Worm (Caenorhabditis elegans): ENCODE measurements around the gene AH10.2.

The AH10.2 gene

ce11 chrV:14167629-14168028 is 11.1 kb downstream of the AH10.2 start, which contains the start of gene ocam-1:
Gene ocam-1 (minus strand): TSS chrV:14167729.
- no peak for TF ChIP-seq skn-1 (tag; optimal IDR thresholded peaks at IDR 0.05)
- TF ChIP-seq pqm-1 (tag; optimal IDR thresholded peaks at IDR 0.05) = no peak
- no peak for TF ChIP-seq ztf-11 (tag; optimal IDR thresholded peaks at IDR 0.05)
- TF ChIP-seq nhr-28 (tag; optimal IDR thresholded peaks at IDR 0.05) = no peak
- TF ChIP-seq nhr-25 (tag; optimal IDR thresholded peaks at IDR 0.05) = no peak
- TF ChIP-seq nhr-77 (tag; optimal IDR thresholded peaks at IDR 0.05) = no peak
- TF ChIP-seq lin-39 (tag; optimal IDR thresholded peaks at IDR 0.05) = no peak
- no peak for TF ChIP-seq unc-62 (GFP tag; optimal IDR thresholded peaks at IDR 0.05)
- no peak for TF ChIP-seq snpc-4 (tag; optimal IDR thresholded peaks at IDR 0.05)
- TF ChIP-seq elt-1 (tag; optimal IDR thresholded peaks at IDR 0.05) = no peak
- TF ChIP-seq elt-3 (tag; optimal IDR thresholded peaks at IDR 0.05) = no peak
- TF ChIP-seq fkh-10 (GFP tag; optimal IDR thresholded peaks at IDR 0.05) = no peak

ce11 chrV:14171284-14171683 is 14.7 kb downstream of the AH10.2 start, which contains the start of gene cest-2.1:
Gene cest-2.1 (minus strand): TSS chrV:14171481.
- no peak for TF ChIP-seq lin-15B (tag; optimal IDR thresholded peaks at IDR 0.05)
- no peak for TF ChIP-seq ZK546.5 (tag; optimal IDR thresholded peaks at IDR 0.05)
- TF ChIP-seq jun-1 (tag; optimal IDR thresholded peaks at IDR 0.05) = no peak
- no peak for TF ChIP-seq nhr-43 (tag; optimal IDR thresholded peaks at IDR 0.05; ENCODE audit: poor library complexity, severe bottlenecking)
- no peak for TF ChIP-seq nhr-237 (tag; optimal IDR thresholded peaks at IDR 0.05)
- no peak for TF ChIP-seq daf-12 (tag; optimal IDR thresholded peaks at IDR 0.05)
- peak; percentile 50 for TF ChIP-seq elt-2 (tag; optimal IDR thresholded peaks at IDR 0.05)
- peak; percentile 60 for TF ChIP-seq pqm-1 (tag; optimal IDR thresholded peaks at IDR 0.05)
- TF ChIP-seq ceh-28 (tag; optimal IDR thresholded peaks at IDR 0.05) = no peak
- no peak for TF ChIP-seq nhr-77 (tag; optimal IDR thresholded peaks at IDR 0.05)

- TF ChIP-seq nhr-76 (tag; optimal IDR thresholded peaks at IDR 0.05) = peak; percentile 10
- peak; percentile 77 for TF ChIP-seq elt-2 (tag; optimal IDR thresholded peaks at IDR 0.05)
- TF ChIP-seq elt-3 (tag; optimal IDR thresholded peaks at IDR 0.05) = no peak
These were observed 18.6 kb downstream of the AH10.2 start, which contains the start of gene cest-2.2 for ce11 chrV:14175216-14175615. Gene cest-2.2 (minus strand): TSS chrV:14175355.

DNA sequence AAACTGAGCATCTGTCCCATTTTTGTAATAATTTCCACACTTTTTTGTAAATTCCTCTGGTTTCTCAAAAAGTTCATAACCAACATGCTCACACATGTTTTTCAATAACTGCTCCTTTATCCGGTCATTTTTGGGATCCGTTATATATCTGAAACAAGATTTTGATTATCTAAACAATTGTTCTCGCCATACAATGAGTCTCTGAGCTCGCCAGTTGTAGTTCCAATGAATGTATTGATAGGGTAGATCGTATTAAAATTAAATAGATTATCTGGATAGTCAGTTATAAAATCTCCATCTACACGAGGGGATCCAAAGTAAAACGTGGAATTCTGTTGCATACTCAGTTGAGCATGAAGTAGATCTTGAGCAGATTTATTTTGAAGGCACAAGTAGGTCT is 20.0 kb downstream of the AH10.2 start:
- TF ChIP-seq ztf-11 (tag; optimal IDR thresholded peaks at IDR 0.05) (no peak), nhr-23 (tag; optimal IDR thresholded peaks at IDR 0.05) (no peak), eor-1 (tag; optimal IDR thresholded peaks at IDR 0.05) (no peak), nfya-1 (tag; optimal IDR thresholded peaks at IDR 0.05; ENCODE audit: insufficient read depth) (no peak), snpc-4 (tag; optimal IDR thresholded peaks at IDR 0.05) (no peak), fkh-2 (tag; optimal IDR thresholded peaks at IDR 0.05) (no peak), aly-2 (tag; optimal IDR thresholded peaks at IDR 0.05) (no peak)

- TF ChIP-seq egl-27 (tag; optimal IDR thresholded peaks at IDR 0.05) (no peak), nhr-23 (tag; optimal IDR thresholded peaks at IDR 0.05) (no peak), fkh-2 (tag; optimal IDR thresholded peaks at IDR 0.05) (no peak), aly-2 (tag; optimal IDR thresholded peaks at IDR 0.05) (no peak), nhr-25 (tag; optimal IDR thresholded peaks at IDR 0.05) (no peak), lsy-12 (tag; optimal IDR thresholded peaks at IDR 0.05) (no peak), ceh-28 (tag; optimal IDR thresholded peaks at IDR 0.05) (no peak), mml-1 (tag; optimal IDR thresholded peaks at IDR 0.05) (no peak), ZK546.5 (tag; optimal IDR thresholded peaks at IDR 0.05) (no peak), jun-1 (tag; optimal IDR thresholded peaks at IDR 0.05) (no peak), pqm-1 (tag; optimal IDR thresholded peaks at IDR 0.05) (no peak), elt-2 (tag; optimal IDR thresholded peaks at IDR 0.05) (no peak), ceh-16 (tag; optimal IDR thresholded peaks at IDR 0.05) (no peak), mdl-1 (tag; optimal IDR thresholded peaks at IDR 0.05) (no peak), ceh-9 (tag; optimal IDR thresholded peaks at IDR 0.05) (no peak), unc-62 (GFP tag; optimal IDR thresholded peaks at IDR 0.05) (no peak), nfya-1 (tag; optimal IDR thresholded peaks at IDR 0.05; ENCODE audit: insufficient read depth) (peak; percentile 21), lin-15B (tag; optimal IDR thresholded peaks at IDR 0.05) (peak; percentile 4), daf-12 (tag; optimal IDR thresholded peaks at IDR 0.05) (no peak), egl-5 (tag; optimal IDR thresholded peaks at IDR 0.05) (no peak), sea-2 (GFP tag; optimal IDR thresholded peaks at IDR 0.05) (no peak), ztf-11 (tag; optimal IDR thresholded peaks at IDR 0.05) (no peak), snpc-4 (tag; optimal IDR thresholded peaks at IDR 0.05) (no peak), eor-1 (tag; optimal IDR thresholded peaks at IDR 0.05) (no peak), fos-1 (tag; optimal IDR thresholded peaks at IDR 0.05) (no peak), skn-1 (tag; optimal IDR thresholded peaks at IDR 0.05) (no peak), ztf-4 (tag; optimal IDR thresholded peaks at IDR 0.05) (no peak), pha-4 (tag; optimal IDR thresholded peaks at IDR 0.05) (peak; percentile 26), nhr-43 (tag; optimal IDR thresholded peaks at IDR 0.05; ENCODE audit: poor library complexity, severe bottlenecking) (peak; percentile 8), nhr-67 (tag; optimal IDR thresholded peaks at IDR 0.05) (no peak), fkh-10 (GFP tag; optimal IDR thresholded peaks at IDR 0.05) (no peak), nhr-77 (tag; optimal IDR thresholded peaks at IDR 0.05) (no peak), nhr-76 (tag; optimal IDR thresholded peaks at IDR 0.05) (no peak), lin-39 (tag; optimal IDR thresholded peaks at IDR 0.05) (no peak), hmg-11 (tag; optimal IDR thresholded peaks at IDR 0.05) (no peak)
These were observed 21.1 kb downstream of the AH10.2 start, which contains the start of gene ceh-74 for ce11 chrV:14177657-14178129. Gene ceh-74 (plus strand): TSS chrV:14178079.
